Fruit fly (Drosophila melanogaster) whole organism, larva: ENCODE results near the gene nudC.

Experiments used
- noc ChIP-seq: fragments of 200-800 bp; sonication (Bioruptor generic); optimal IDR thresholded peaks from 3 replicates; lab custom pipeline; 2019; ENCODE audit warnings: missing biosample characterization, mild to moderate bottlenecking, missing genetic modification characterization, moderate library complexity

Gene nudC

dm6 chr3L:16824725-16825124, 19.9 kb downstream of the nudC start:
- TF ChIP-seq noc (tag; lab: Kevin White, UChicago), result no peak

dm6 chr3L:16825195-16825594, 20.4 kb downstream of the nudC start:
- TF ChIP-seq noc (tag; lab: Kevin White, UChicago), result no peak

dm6 chr3L:16828967-16829366, 24.2 kb downstream of the nudC start, which contains the start of gene CG13024:
Gene CG13024, minus strand, starts transcription at chr3L:16829074.
- TF ChIP-seq noc (tag; lab: Kevin White, UChicago), result no peak

- no peak for TF ChIP-seq noc (tag; lab: Kevin White, UChicago)
Observed at dm6 chr3L:16829983-16830382, 25.2 kb downstream of the nudC start.

- TF ChIP-seq noc (tag; lab: Kevin White, UChicago), result no peak
Observed at dm6 chr3L:16836732-16837131, 31.9 kb downstream of the nudC start.

- no peak for TF ChIP-seq noc (tag; lab: Kevin White, UChicago)
Observed at dm6 chr3L:16840540-16840939, 35.7 kb downstream of the nudC start.

- no peak for TF ChIP-seq noc (tag; lab: Kevin White, UChicago)
Observed at dm6 chr3L:16842087-16842567, 37.3 kb downstream of the nudC start, which contains the start of gene TSG101. Gene TSG101, plus strand, starts transcription at chr3L:16842294.

- TF ChIP-seq noc (tag; lab: Kevin White, UChicago), result no peak
Observed at dm6 chr3L:16842952-16843351, 38.2 kb downstream of the nudC start.

- TF ChIP-seq noc (tag; lab: Kevin White, UChicago), result peak; percentile 79
Observed at dm6 chr3L:16844920-16845573, 40.3 kb downstream of the nudC start, which contains the start of the genes kud and Zcchc7. Gene kud, minus strand, starts transcription at chr3L:16844991. Gene Zcchc7, plus strand, starts transcription at chr3L:16845386.

- no peak for TF ChIP-seq noc (tag; lab: Kevin White, UChicago)
Observed at dm6 chr3L:16845607-16846277, 40.9 kb downstream of the nudC start, which contains the start of gene CG32161. Gene CG32161, plus strand, starts transcription at chr3L:16846227.

dm6 chr3L:16851566-16851965, 46.8 kb downstream of the nudC start:
- no peak for TF ChIP-seq noc (tag; lab: Kevin White, UChicago)

dm6 chr3L:16853533-16854386, 49.0 kb downstream of the nudC start, which contains the start of gene sina:
Gene sina, plus strand, starts transcription at chr3L:16853751.
- TF ChIP-seq noc (tag; lab: Kevin White, UChicago), result no peak

- no peak for TF ChIP-seq noc (tag; lab: Kevin White, UChicago)
Observed at dm6 chr3L:16854387-16855033, 49.7 kb downstream of the nudC start.

dm6 chr3L:16855287-16855686, 50.5 kb downstream of the nudC start:
- TF ChIP-seq noc (tag; lab: Kevin White, UChicago), result no peak

dm6 chr3L:16858780-16859179, 54.0 kb downstream of the nudC start, which contains the start of gene sinah:
Gene sinah, plus strand, starts transcription at chr3L:16859080.
- no peak for TF ChIP-seq noc (tag; lab: Kevin White, UChicago)
